Worm (Caenorhabditis elegans): ENCODE data around the gene srw-107.

srw-107 gene

ce11 chrV:521517-521916 is at the start of gene srw-107:
TSS of gene srw-107 (minus strand) at chrV:521617.
- TF ChIP-seq C16A3.4 (tag; optimal IDR thresholded peaks at IDR 0.05) (no peak), tbx-2 (tag; optimal IDR thresholded peaks at IDR 0.05) (no peak), aly-2 (tag; optimal IDR thresholded peaks at IDR 0.05) (no peak), aha-1 (tag; optimal IDR thresholded peaks at IDR 0.05) (no peak), pqm-1 (tag; optimal IDR thresholded peaks at IDR 0.05) (no peak), nhr-90 (tag; optimal IDR thresholded peaks at IDR 0.05; ENCODE audit: poor library complexity) (no peak), pax-3 (tag; optimal IDR thresholded peaks at IDR 0.05) (no peak)

ce11 chrV:568105-568504 is 46.7 kb upstream of the srw-107 start, which contains the start of gene sri-72:
TSS of gene sri-72 (minus strand) at chrV:568205.
- TF ChIP-seq mdl-1 (tag; optimal IDR thresholded peaks at IDR 0.05) (no peak), irx-1 (tag; optimal IDR thresholded peaks at IDR 0.05) (no peak), elt-3 (tag; optimal IDR thresholded peaks at IDR 0.05) (no peak), fkh-10 (GFP tag; optimal IDR thresholded peaks at IDR 0.05) (no peak), nhr-85 (tag) (no peak), F16B12.6 (tag; optimal IDR thresholded peaks at IDR 0.05) (no peak), ceh-88 (GFP tag; IDR thresholded peaks at IDR 0.05) (no peak), aly-2 (tag; optimal IDR thresholded peaks at IDR 0.05) (no peak)

- TF ChIP-seq ztf-11 (tag; optimal IDR thresholded peaks at IDR 0.05) (no peak), vab-15 (tag; optimal IDR thresholded peaks at IDR 0.05) (no peak), pax-3 (tag; optimal IDR thresholded peaks at IDR 0.05) (no peak), ces-1 (GFP tag; optimal IDR thresholded peaks at IDR 0.05) (no peak)
Observed at ce11 chrV:565984-566383, 44.6 kb upstream of the srw-107 start, which contains the start of gene sri-73. TSS of gene sri-73 (minus strand) at chrV:566084.

ce11 chrV:562834-563233 is 41.4 kb upstream of the srw-107 start, which contains the start of gene C14C6.2:
TSS of gene C14C6.2 (plus strand) at chrV:563134.
- TF ChIP-seq C04F5.9 (tag; optimal IDR thresholded peaks at IDR 0.05), result no peak
- no peak for TF ChIP-seq snpc-4 (tag; optimal IDR thresholded peaks at IDR 0.05)
- no peak for TF ChIP-seq zag-1 (tag; optimal IDR thresholded peaks at IDR 0.05)
- no peak for TF ChIP-seq nhr-237 (tag; optimal IDR thresholded peaks at IDR 0.05)
- no peak for TF ChIP-seq nhr-19 (GFP tag; conservative IDR thresholded peaks at IDR 0.05)
- TF ChIP-seq isw-1 (GFP tag; IDR thresholded peaks at IDR 0.05), result no peak
- TF ChIP-seq nhr-76 (tag; optimal IDR thresholded peaks at IDR 0.05), result no peak
- no peak for TF ChIP-seq F16B12.6 (tag; optimal IDR thresholded peaks at IDR 0.05)
- TF ChIP-seq mab-9 (GFP tag; IDR thresholded peaks at IDR 0.05), result no peak
- TF ChIP-seq efl-1 (optimal IDR thresholded peaks at IDR 0.05), result no peak
- TF ChIP-seq efl-1 (GFP tag; optimal IDR thresholded peaks at IDR 0.05 in 1 of 2), result no peak
- TF ChIP-seq ztf-4 (tag; optimal IDR thresholded peaks at IDR 0.05), result no peak
- no peak for TF ChIP-seq pax-3 (tag; optimal IDR thresholded peaks at IDR 0.05)
- no peak for TF ChIP-seq lin-35 (GFP tag; optimal IDR thresholded peaks at IDR 0.05)
- no peak for TF ChIP-seq fkh-8 (tag; optimal IDR thresholded peaks at IDR 0.05)
- no peak for TF ChIP-seq efl-3 (GFP tag; optimal IDR thresholded peaks at IDR 0.05)

- no peak for TF ChIP-seq mab-9 (GFP tag; IDR thresholded peaks at IDR 0.05)
- no peak for TF ChIP-seq snpc-4 (tag; optimal IDR thresholded peaks at IDR 0.05)
- TF ChIP-seq C34B4.2 (tag; optimal IDR thresholded peaks at IDR 0.05), result no peak
- TF ChIP-seq lsy-2 (tag; optimal IDR thresholded peaks at IDR 0.05), result no peak
- no peak for TF ChIP-seq tbx-2 (tag; optimal IDR thresholded peaks at IDR 0.05)
- TF ChIP-seq nhr-20 (tag; optimal IDR thresholded peaks at IDR 0.05), result no peak
- no peak for TF ChIP-seq C04F5.9 (tag; optimal IDR thresholded peaks at IDR 0.05)
- TF ChIP-seq F16B12.6 (tag; optimal IDR thresholded peaks at IDR 0.05), result no peak
- no peak for TF ChIP-seq skn-1 (tag; optimal IDR thresholded peaks at IDR 0.05)
- TF ChIP-seq lir-3 (tag; optimal IDR thresholded peaks at IDR 0.05; ENCODE audit: poor library complexity), result no peak
- no peak for TF ChIP-seq nhr-84 (tag; optimal IDR thresholded peaks at IDR 0.05)
Observed at ce11 chrV:559940-560339, 38.5 kb upstream of the srw-107 start, which contains the start of gene srx-7. TSS of gene srx-7 (plus strand) at chrV:560195.

Data from whole organism, L1 larva.